Fruit fly (Drosophila melanogaster): ENCODE results near the gene Mtpalpha.

Mtpalpha gene

DNA sequence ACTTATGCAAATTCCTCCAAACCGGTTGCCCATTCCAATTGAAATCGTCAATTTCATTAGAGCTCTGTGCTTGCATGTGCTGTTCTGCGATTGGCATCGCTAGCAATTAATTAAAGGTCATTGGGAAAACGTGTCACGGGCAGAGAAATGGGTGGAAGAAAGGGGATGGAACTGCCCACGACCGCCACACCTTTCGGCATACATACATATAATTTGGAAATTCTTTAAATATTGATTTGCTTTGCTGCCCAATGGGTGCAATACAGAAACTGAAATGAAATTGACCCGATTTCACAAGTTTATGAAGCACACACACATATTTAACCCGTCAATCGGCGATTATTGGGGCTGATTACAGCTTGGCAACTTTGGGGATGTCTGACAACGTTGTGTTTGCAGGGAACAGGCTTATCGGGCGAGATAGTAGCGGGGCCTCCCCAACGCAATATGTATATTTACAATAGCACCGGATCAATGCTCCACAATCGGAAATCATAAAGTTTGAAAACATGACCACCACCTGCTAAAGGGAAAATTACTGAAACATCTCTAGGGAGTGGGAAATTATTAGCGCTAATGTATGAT is 38.2 kb upstream of the Mtpalpha start:
- TF ChIP-seq Hnf4 (GFP tag; optimal IDR thresholded peaks at IDR 0.05) (no peak), Rel (GFP tag; optimal IDR thresholded peaks at IDR 0.05) (no peak), Rel (tag; optimal IDR thresholded peaks at IDR 0.05) (peak; percentile 99)

DNA sequence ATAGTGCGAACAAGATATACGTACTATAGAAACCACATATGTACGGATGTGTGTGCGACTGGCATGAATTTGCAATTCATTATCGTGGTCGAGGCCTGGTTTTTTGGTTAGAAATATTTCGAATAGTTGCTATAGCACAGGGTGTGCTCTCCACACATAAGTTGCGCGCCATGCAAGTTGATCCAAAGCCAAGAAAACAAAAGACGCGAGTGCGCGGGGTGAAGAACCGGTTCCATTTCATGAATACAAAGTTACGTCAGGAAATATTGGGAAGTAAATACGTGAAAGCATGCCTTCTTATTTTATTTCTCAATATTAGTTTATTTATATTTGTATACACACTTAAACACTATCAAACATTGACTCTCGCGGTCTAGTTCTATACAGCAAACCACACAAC is 37.4 kb upstream of the Mtpalpha start:
- TF ChIP-seq Dif (GFP tag; optimal IDR thresholded peaks at IDR 0.05; ENCODE audit: partially characterized antibody) (no peak), CrebA (GFP tag; optimal IDR thresholded peaks at IDR 0.05; ENCODE audit: borderline replicate concordance) (no peak), sage (GFP tag; optimal IDR thresholded peaks at IDR 0.05) (no peak), ey (GFP tag; optimal IDR thresholded peaks at IDR 0.05) (no peak), psq (GFP tag; optimal IDR thresholded peaks at IDR 0.05) (no peak), br (GFP tag; optimal IDR thresholded peaks at IDR 0.05) (no peak), Hr83 (GFP tag; optimal IDR thresholded peaks at IDR 0.05; ENCODE audit: poor library complexity, severe bottlenecking) (no peak), CG32264 (GFP tag; optimal IDR thresholded peaks at IDR 0.05) (no peak), Dfd (GFP tag; optimal IDR thresholded peaks at IDR 0.05) (no peak), Mio (GFP tag; optimal IDR thresholded peaks at IDR 0.05) (no peak), Hnf4 (GFP tag; optimal IDR thresholded peaks at IDR 0.05) (no peak), Sp1 (GFP tag; optimal IDR thresholded peaks at IDR 0.05) (no peak)

dm6 chr2L:9613006-9613690 is 36.6 kb upstream of the Mtpalpha start, which contains the start of gene Trx2:
Gene Trx2 (plus strand): TSS chr2L:9613166.
- TF ChIP-seq Hr78 (GFP tag; optimal IDR thresholded peaks at IDR 0.05) = no peak
- TF ChIP-seq rgr (GFP tag; optimal IDR thresholded peaks at IDR 0.05) = peak; percentile 47
- no peak for TF ChIP-seq jim (GFP tag; optimal IDR thresholded peaks at IDR 0.05)
- TF ChIP-seq Vsx2 (GFP tag; optimal IDR thresholded peaks at IDR 0.05; ENCODE audit: partially characterized antibody) = peak; percentile 84
- TF ChIP-seq woc (GFP tag; optimal IDR thresholded peaks at IDR 0.05) = no peak
- TF ChIP-seq OdsH (GFP tag; optimal IDR thresholded peaks at IDR 0.05) = peak; percentile 42
- TF ChIP-seq Hr83 (GFP tag; optimal IDR thresholded peaks at IDR 0.05; ENCODE audit: poor library complexity, severe bottlenecking) = peak; percentile 64
- no peak for TF ChIP-seq usp (GFP tag; optimal IDR thresholded peaks at IDR 0.05)
- peak; percentile 85 for TF ChIP-seq Myc (optimal IDR thresholded peaks at IDR 0.05)
- TF ChIP-seq dmrt93B (GFP tag; optimal IDR thresholded peaks at IDR 0.05) = no peak
- no peak for TF ChIP-seq pan (optimal IDR thresholded peaks at IDR 0.05)
- no peak for TF ChIP-seq sage (GFP tag; optimal IDR thresholded peaks at IDR 0.05)
- TF ChIP-seq brk (GFP tag; optimal IDR thresholded peaks at IDR 0.05) = no peak
- TF ChIP-seq tai (GFP tag; optimal IDR thresholded peaks at IDR 0.05) = no peak
- no peak for TF ChIP-seq Abd-B (GFP tag; optimal IDR thresholded peaks at IDR 0.05)
- no peak for TF ChIP-seq CrebA (GFP tag; optimal IDR thresholded peaks at IDR 0.05; ENCODE audit: borderline replicate concordance)
- no peak for TF ChIP-seq dsf (GFP tag; optimal IDR thresholded peaks at IDR 0.05; ENCODE audit: borderline replicate concordance)
- TF ChIP-seq Sp1 (GFP tag; optimal IDR thresholded peaks at IDR 0.05) = peak; percentile 33
- peak; percentile 47 for TF ChIP-seq h (GFP tag; optimal IDR thresholded peaks at IDR 0.05)
- TF ChIP-seq Dif (GFP tag; optimal IDR thresholded peaks at IDR 0.05; ENCODE audit: partially characterized antibody) = peak; percentile 81
- TF ChIP-seq br (GFP tag; optimal IDR thresholded peaks at IDR 0.05) = peak; percentile 2
- TF ChIP-seq lola (GFP tag; optimal IDR thresholded peaks at IDR 0.05) = no peak
- TF ChIP-seq Hnf4 (GFP tag; optimal IDR thresholded peaks at IDR 0.05) = no peak
- TF ChIP-seq dl (GFP tag; optimal IDR thresholded peaks at IDR 0.05; ENCODE audit: insufficient read depth in 1 of 2, partially characterized antibody in 2 of 2) = peak; percentile 58 to 76
- TF ChIP-seq foxo (GFP tag; optimal IDR thresholded peaks at IDR 0.05) = peak in 1 of 2 experiments; percentile 41
- TF ChIP-seq CG9705 (GFP tag; optimal IDR thresholded peaks at IDR 0.05) = no peak
- peak; percentile 35 for TF ChIP-seq fru (GFP tag; optimal IDR thresholded peaks at IDR 0.05)
- TF ChIP-seq GATAd (GFP tag; optimal IDR thresholded peaks at IDR 0.05) = no peak
- no peak for TF ChIP-seq sv (GFP tag; optimal IDR thresholded peaks at IDR 0.05)
- TF ChIP-seq ey (GFP tag; optimal IDR thresholded peaks at IDR 0.05) = no peak
- TF ChIP-seq Jra (GFP tag; optimal IDR thresholded peaks at IDR 0.05) = peak; percentile 66
- TF ChIP-seq HLH106 (tag; optimal IDR thresholded peaks at IDR 0.05) = no peak
- TF ChIP-seq Rel (GFP tag; optimal IDR thresholded peaks at IDR 0.05) = no peak
- TF ChIP-seq Rel (tag; optimal IDR thresholded peaks at IDR 0.05) = peak; percentile 59
- no peak for TF ChIP-seq Dfd (GFP tag; optimal IDR thresholded peaks at IDR 0.05)
- TF ChIP-seq psq (GFP tag; optimal IDR thresholded peaks at IDR 0.05) = peak; percentile 1
- TF ChIP-seq N (GFP tag; optimal IDR thresholded peaks at IDR 0.05) = no peak
- no peak for TF ChIP-seq Mio (GFP tag; optimal IDR thresholded peaks at IDR 0.05)
- no peak for TF ChIP-seq CG32264 (GFP tag; optimal IDR thresholded peaks at IDR 0.05)
